Fruit fly (Drosophila melanogaster): Measurements from ENCODE around the gene ifc.
A peak's percentile ranks its signal among the peaks of the same experiment; 100 is the strongest.

Gene ifc

dm6 chr2L:5979957-5980861, 5.9 kb upstream of the ifc start (continued):
- TF ChIP-seq Hr78 (GFP tag; optimal IDR thresholded peaks at IDR 0.05) (no peak), CG42726 (GFP tag; IDR thresholded peaks at IDR 0.05; ENCODE audit: partially characterized antibody) (no peak), CG10979 (tag; optimal IDR thresholded peaks at IDR 0.05) (no peak), CG8944 (GFP tag; optimal IDR thresholded peaks at IDR 0.05) (no peak), Fer1 (GFP tag; optimal IDR thresholded peaks at IDR 0.05) (peak; percentile 82), CG3281 (GFP tag; optimal IDR thresholded peaks at IDR 0.05) (peak; percentile 34), CG9932 (GFP tag; IDR thresholded peaks at IDR 0.05) (no peak), ftz-f1 (GFP tag; optimal IDR thresholded peaks at IDR 0.05) (peak; percentile 58), Tbp (GFP tag; optimal IDR thresholded peaks at IDR 0.05) (no peak), CG13624 (GFP tag; optimal IDR thresholded peaks at IDR 0.05) (peak; percentile 17), CG17186 (GFP tag; optimal IDR thresholded peaks at IDR 0.05) (no peak), da (GFP tag; optimal IDR thresholded peaks at IDR 0.05) (no peak), gsb-n (tag; optimal IDR thresholded peaks at IDR 0.05) (peak; percentile 5), tin (GFP tag; optimal IDR thresholded peaks at IDR 0.05) (peak; percentile 1), CG8359 (GFP tag; optimal IDR thresholded peaks at IDR 0.05; ENCODE audit: borderline replicate concordance) (peak; percentile 12), Atf-2 (GFP tag; optimal IDR thresholded peaks at IDR 0.05) (no peak), tap (tag; optimal IDR thresholded peaks at IDR 0.05) (peak; percentile 56), MTF-1 (GFP tag; optimal IDR thresholded peaks at IDR 0.05; ENCODE audit: borderline replicate concordance) (peak; percentile 49), CG12942 (GFP tag; optimal IDR thresholded peaks at IDR 0.05) (no peak), ERR (GFP tag; optimal IDR thresholded peaks at IDR 0.05) (peak; percentile 50), E2f2 (GFP tag; IDR thresholded peaks at IDR 0.05) (no peak), onecut (GFP tag; IDR thresholded peaks at IDR 0.05) (peak; percentile 8; the same call in 1 of the 2 replicates), org-1 (GFP tag; optimal IDR thresholded peaks at IDR 0.05) (no peak), Poxn (GFP tag; IDR thresholded peaks at IDR 0.05) (no peak), grn (GFP tag; optimal IDR thresholded peaks at IDR 0.05) (peak; percentile 4), Dad (GFP tag; optimal IDR thresholded peaks at IDR 0.05) (peak; percentile 21), nmo (GFP tag; optimal IDR thresholded peaks at IDR 0.05) (no peak), sim (GFP tag; IDR thresholded peaks at IDR 0.05) (no peak), CG4328 (GFP tag; optimal IDR thresholded peaks at IDR 0.05) (peak; percentile 0), CG2129 (GFP tag; IDR thresholded peaks at IDR 0.05; ENCODE audit: partially characterized antibody) (no peak), Eip74EF (GFP tag; optimal IDR thresholded peaks at IDR 0.05) (peak in 1 of 2 experiments; percentile 62), fd96Cb (tag; optimal IDR thresholded peaks at IDR 0.05) (no peak), Spps (tag; optimal IDR thresholded peaks at IDR 0.05) (peak; percentile 24), NfI (GFP tag; optimal IDR thresholded peaks at IDR 0.05) (peak; percentile 4), p53 (GFP tag; optimal IDR thresholded peaks at IDR 0.05) (no peak), CG12769 (tag; optimal IDR thresholded peaks at IDR 0.05) (peak; percentile 23), pzg (GFP tag; optimal IDR thresholded peaks at IDR 0.05) (no peak), CG33557 (GFP tag; optimal IDR thresholded peaks at IDR 0.05) (peak; percentile 32), mirr (GFP tag; optimal IDR thresholded peaks at IDR 0.05) (peak; percentile 56), chn (GFP tag; optimal IDR thresholded peaks at IDR 0.05) (no peak), dimm (GFP tag; IDR thresholded peaks at IDR 0.05) (no peak), HLH3B (GFP tag; IDR thresholded peaks at IDR 0.05) (no peak), CG12155 (GFP tag; optimal IDR thresholded peaks at IDR 0.05) (no peak), B-H2 (GFP tag; optimal IDR thresholded peaks at IDR 0.05) (peak; percentile 51), D19A (tag; optimal IDR thresholded peaks at IDR 0.05) (peak; percentile 19), CG13894 (tag; optimal IDR thresholded peaks at IDR 0.05) (peak; percentile 57), CG9727 (GFP tag; optimal IDR thresholded peaks at IDR 0.05) (no peak), ken (GFP tag; IDR thresholded peaks at IDR 0.05) (no peak)

Measured in whole organism, embryonic.